Worm (Caenorhabditis elegans) whole organism, L3 larva: ENCODE data around the gene C45G9.4.

ENCODE experiments used
- R02D3.7 ChIP-seq: fragments of 150-350 bp; optimal IDR thresholded peaks from 2 replicates; lab custom pipeline; 2014; ENCODE audit warnings: missing biosample characterization, missing genetic modification characterization
- ama-1 ChIP-seq: fragments of 150-350 bp; optimal IDR thresholded peaks from 2 replicates; lab custom pipeline; 2018
- ceh-28 ChIP-seq: fragments of 150-350 bp; optimal IDR thresholded peaks from 2 replicates; lab custom pipeline; 2014; ENCODE audit warnings: missing biosample characterization, missing genetic modification reagents, missing genetic modification characterization
- elt-3 ChIP-seq, 3 experiments: fragments of 150-350 bp in 1 of 3; sonication (generic microtip) in 2 of 3; optimal IDR thresholded peaks; 2 replicates in 2 of 3; 4 replicates in 1 of 3; lab custom pipeline; 2014 to 2017; ENCODE audit warnings: missing biosample characterization in 3 of 3, missing genetic modification characterization in 3 of 3
- eor-1 ChIP-seq, 2 experiments: fragments of 150-350 bp; optimal IDR thresholded peaks; 2 replicates each; lab custom pipeline; 2014 to 2018; ENCODE audit warnings: missing biosample characterization in 2 of 2, missing genetic modification characterization in 2 of 2
- nhr-12 ChIP-seq: fragments of 150-350 bp; optimal IDR thresholded peaks from 2 replicates; lab custom pipeline; 2014; ENCODE audit warnings: missing biosample characterization, missing genetic modification characterization
- nhr-23 ChIP-seq: fragments of 150-350 bp; optimal IDR thresholded peaks from 2 replicates; lab custom pipeline; 2014; ENCODE audit warnings: missing biosample characterization, missing genetic modification reagents, missing genetic modification characterization
- nhr-237 ChIP-seq: fragments of 150-350 bp; optimal IDR thresholded peaks from 2 replicates; lab custom pipeline; 2014; ENCODE audit warnings: missing biosample characterization, missing genetic modification characterization
- nhr-28 ChIP-seq: fragments of 150-350 bp; optimal IDR thresholded peaks from 2 replicates; lab custom pipeline; 2014; ENCODE audit warnings: missing biosample characterization, missing genetic modification characterization
- nhr-76 ChIP-seq: fragments of 150-350 bp; sonication (generic microtip); optimal IDR thresholded peaks from 5 replicates; lab custom pipeline; 2014; ENCODE audit warnings: missing biosample characterization, missing genetic modification characterization
- pha-4 ChIP-seq: fragments of 150-350 bp; optimal IDR thresholded peaks from 2 replicates; lab custom pipeline; 2014; ENCODE audit warnings: missing biosample characterization, missing genetic modification reagents, missing genetic modification characterization
- pqm-1 ChIP-seq: fragments of 150-350 bp; optimal IDR thresholded peaks from 2 replicates; lab custom pipeline; 2017; ENCODE audit warnings: missing biosample characterization, missing genetic modification characterization, inconsistent platforms
- skn-1 ChIP-seq: fragments of 150-350 bp; optimal IDR thresholded peaks from 2 replicates; lab custom pipeline; 2014; ENCODE audit warnings: missing biosample characterization, missing genetic modification characterization
- ztf-11 ChIP-seq: fragments of 150-350 bp; optimal IDR thresholded peaks from 2 replicates; lab custom pipeline; 2014; ENCODE audit warnings: missing biosample characterization, missing genetic modification characterization

- TF ChIP-seq elt-3 (tag; optimal IDR thresholded peaks at IDR 0.05; lab: Kevin White, UChicago) = no peak
- TF ChIP-seq nhr-76 (tag; lab: Kevin White, UChicago) = no peak
- no peak for TF ChIP-seq ama-1 (lab: Kevin White, UChicago)
- no peak for TF ChIP-seq pha-4
- no peak for TF ChIP-seq R02D3.7 (tag; lab: Kevin White, UChicago)
- TF ChIP-seq pqm-1 (tag; lab: Kevin White, UChicago) = no peak
- TF ChIP-seq nhr-28 (tag; lab: Kevin White, UChicago) = no peak
- no peak for TF ChIP-seq skn-1
- no peak for TF ChIP-seq nhr-12 (tag; lab: Kevin White, UChicago)
- no peak for TF ChIP-seq nhr-237 (tag; lab: Kevin White, UChicago)
- TF ChIP-seq ztf-11 (tag; lab: Kevin White, UChicago) = no peak
- no peak for TF ChIP-seq nhr-23 (tag; lab: Kevin White, UChicago)
- TF ChIP-seq eor-1 (tag; optimal IDR thresholded peaks at IDR 0.05; lab: Kevin White, UChicago) = no peak
- no peak for TF ChIP-seq ceh-28 (tag; lab: Kevin White, UChicago)
Observed at ce11 chrIII:5085529-5085928, 23.0 kb downstream of the C45G9.4 start, which contains the start of gene cah-1.
